Worm (Caenorhabditis elegans): ENCODE data around the gene ZK1086.2.

The ZK1086.2 gene

DNA sequence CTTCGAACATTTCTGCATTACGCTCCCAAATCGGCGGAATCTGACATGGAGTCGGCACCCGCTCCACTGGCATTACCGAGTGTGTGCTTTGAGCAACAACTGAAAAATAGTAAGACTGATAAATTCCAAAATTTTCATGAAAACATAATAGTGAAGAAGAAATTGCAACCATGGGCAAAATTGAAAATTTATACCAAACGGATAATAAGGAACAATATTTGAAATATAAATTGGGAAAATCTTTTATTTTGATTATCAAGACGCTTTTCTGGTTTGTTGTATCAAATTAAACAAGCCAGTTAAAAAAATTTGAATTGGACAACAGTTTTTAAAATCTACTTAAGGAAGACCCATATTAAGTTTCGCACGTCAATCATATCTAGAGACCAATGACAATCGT lies at the start of gene ZK1086.2:
Gene ZK1086.2 (minus strand): TSS at position 101 of the 400 bp plus-strand sequence.
- no peak for TF ChIP-seq ces-1 (GFP tag; optimal IDR thresholded peaks at IDR 0.05)
- TF ChIP-seq ceh-63 (GFP tag; optimal IDR thresholded peaks at IDR 0.05), result no peak
- no peak for TF ChIP-seq mab-9 (GFP tag; IDR thresholded peaks at IDR 0.05)
- TF ChIP-seq aha-1 (tag; optimal IDR thresholded peaks at IDR 0.05), result no peak

DNA sequence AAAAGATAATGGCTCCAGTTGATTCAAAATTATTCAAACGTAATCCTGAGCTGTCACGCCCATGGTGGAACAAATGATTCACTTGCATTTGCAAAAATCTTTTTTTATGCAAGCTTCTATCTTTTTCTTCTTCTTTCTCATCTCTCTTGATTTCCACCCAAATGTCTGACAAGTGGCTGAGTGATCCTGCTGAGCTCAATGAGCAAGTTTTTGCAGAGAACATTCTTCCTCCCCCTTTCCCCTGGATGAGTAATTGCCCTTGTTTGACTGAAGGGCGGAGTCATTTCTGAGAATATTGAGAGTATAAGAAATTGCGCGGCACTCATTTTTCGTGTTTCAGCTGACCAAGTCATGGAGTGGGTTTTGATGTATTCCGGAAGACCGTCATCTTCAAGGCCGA lies 47.9 kb upstream of the ZK1086.2 start, which contains the start of gene M03B6.1:
Gene M03B6.1 (plus strand): TSS at position 334 of the 400 bp plus-strand sequence.
- TF ChIP-seq ets-5 (GFP tag; IDR thresholded peaks at IDR 0.05) (no peak), ztf-11 (tag; optimal IDR thresholded peaks at IDR 0.05) (no peak), fkh-8 (tag; optimal IDR thresholded peaks at IDR 0.05) (peak; percentile 29), egl-13 (tag; optimal IDR thresholded peaks at IDR 0.05) (peak; percentile 31), lin-14 (GFP tag; optimal IDR thresholded peaks at IDR 0.05) (peak; percentile 60), nhr-71 (tag; optimal IDR thresholded peaks at IDR 0.05) (peak; percentile 10), dsc-1 (tag; optimal IDR thresholded peaks at IDR 0.05) (peak; percentile 61)

DNA sequence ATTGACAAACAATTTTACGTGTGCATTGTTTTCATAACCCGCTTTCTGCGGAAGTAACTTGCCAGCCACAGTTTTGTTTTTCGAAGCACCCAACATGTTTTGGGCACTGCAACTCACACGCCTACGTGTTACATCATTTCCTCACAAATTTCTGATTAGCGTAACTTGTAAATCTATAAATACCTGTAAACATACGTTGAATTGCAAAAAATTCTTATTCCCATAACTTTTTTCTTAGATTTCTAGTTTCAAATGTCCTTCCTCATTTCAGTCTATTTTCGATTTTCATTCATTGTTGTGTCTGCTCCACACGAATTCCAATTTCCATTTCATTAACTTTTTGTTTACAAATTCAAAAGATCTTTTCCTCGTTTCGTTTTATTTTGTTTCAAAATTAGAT lies 46.9 kb upstream of the ZK1086.2 start:
- no peak for TF ChIP-seq skn-1 (tag; optimal IDR thresholded peaks at IDR 0.05)
- no peak for TF ChIP-seq xbp-1 (tag; optimal IDR thresholded peaks at IDR 0.05)
- TF ChIP-seq alr-1 (tag; optimal IDR thresholded peaks at IDR 0.05; ENCODE audit: borderline replicate concordance), result no peak
- no peak for TF ChIP-seq nhr-77 (tag; optimal IDR thresholded peaks at IDR 0.05)

DNA sequence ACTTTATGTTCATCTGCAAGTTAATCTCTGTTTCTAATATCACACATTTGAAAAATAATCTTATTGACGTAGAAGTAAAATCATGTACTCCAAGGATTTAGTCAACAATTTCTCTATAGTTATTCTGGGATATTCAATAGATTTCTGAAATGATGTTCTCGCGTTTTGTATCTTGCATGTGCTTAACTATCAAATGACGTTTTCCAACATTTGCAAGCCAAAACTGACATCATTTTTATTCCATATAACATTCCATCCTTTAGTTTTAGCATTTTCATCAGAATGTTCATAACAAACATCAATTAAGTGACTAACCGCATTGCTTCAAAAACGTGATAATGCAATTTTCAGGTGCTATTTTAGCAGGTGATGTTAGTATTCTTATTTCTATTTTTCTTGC lies 44.6 kb upstream of the ZK1086.2 start:
- TF ChIP-seq dsc-1 (tag; optimal IDR thresholded peaks at IDR 0.05) (peak; percentile 81), fkh-8 (tag; optimal IDR thresholded peaks at IDR 0.05) (peak; percentile 65), hlh-4 (tag; optimal IDR thresholded peaks at IDR 0.05) (peak; percentile 31), nhr-77 (tag; optimal IDR thresholded peaks at IDR 0.05) (no peak), ceh-8 (GFP tag; optimal IDR thresholded peaks at IDR 0.05) (peak; percentile 5), nhr-71 (tag; optimal IDR thresholded peaks at IDR 0.05) (peak; percentile 17), pax-3 (tag; optimal IDR thresholded peaks at IDR 0.05) (peak; percentile 61), lin-15B (tag; optimal IDR thresholded peaks at IDR 0.05) (no peak)

DNA sequence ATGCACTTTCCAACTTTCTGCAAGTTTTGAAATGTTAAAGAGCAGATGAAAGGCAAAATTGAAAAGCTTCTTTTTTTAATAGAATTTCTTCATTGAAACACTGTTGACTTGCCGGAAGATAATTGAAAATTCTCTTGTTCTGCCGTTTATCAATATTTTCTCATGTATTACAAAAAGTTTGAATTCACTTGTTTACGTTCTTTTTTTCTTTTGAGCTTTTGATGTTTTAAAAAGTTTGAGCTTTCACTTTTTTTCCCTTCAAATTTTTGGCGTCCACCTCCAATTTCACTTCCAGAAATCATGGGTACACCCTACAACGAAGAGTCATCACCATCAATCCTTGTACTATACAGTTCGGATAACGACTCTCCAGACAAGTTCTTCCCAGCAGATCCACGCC lies 40.7 kb upstream of the ZK1086.2 start, which contains the start of gene F19D8.2:
Gene F19D8.2 (plus strand): TSS at position 301 of the 400 bp plus-strand sequence.
- TF ChIP-seq irx-1 (tag; optimal IDR thresholded peaks at IDR 0.05) (no peak), F16B12.6 (tag; optimal IDR thresholded peaks at IDR 0.05) (no peak)

DNA sequence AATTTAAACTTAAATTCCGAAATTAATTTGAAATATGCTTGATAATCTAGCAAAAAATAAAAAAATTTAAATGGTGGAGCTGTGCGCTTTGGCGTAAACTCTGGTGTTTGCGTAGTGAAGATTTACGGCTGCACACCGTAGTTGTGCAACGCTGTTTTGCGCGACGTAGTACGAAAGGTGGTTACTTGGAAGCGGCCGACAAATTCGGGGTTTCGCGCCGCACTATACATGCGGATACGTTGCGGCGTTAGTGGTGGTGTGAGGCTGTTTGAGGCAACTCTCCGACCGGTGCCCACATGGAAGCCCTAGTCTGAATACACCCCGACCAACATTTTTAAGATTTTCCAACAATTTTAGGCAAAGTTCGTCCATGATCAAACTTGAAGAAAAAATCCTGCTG lies 40.0 kb upstream of the ZK1086.2 start:
- TF ChIP-seq ztf-11 (tag; optimal IDR thresholded peaks at IDR 0.05), result no peak
- TF ChIP-seq elt-2 (tag; optimal IDR thresholded peaks at IDR 0.05), result no peak
- no peak for TF ChIP-seq nhr-84 (tag; optimal IDR thresholded peaks at IDR 0.05)
- TF ChIP-seq snpc-4 (tag; optimal IDR thresholded peaks at IDR 0.05), result peak; percentile 63

DNA sequence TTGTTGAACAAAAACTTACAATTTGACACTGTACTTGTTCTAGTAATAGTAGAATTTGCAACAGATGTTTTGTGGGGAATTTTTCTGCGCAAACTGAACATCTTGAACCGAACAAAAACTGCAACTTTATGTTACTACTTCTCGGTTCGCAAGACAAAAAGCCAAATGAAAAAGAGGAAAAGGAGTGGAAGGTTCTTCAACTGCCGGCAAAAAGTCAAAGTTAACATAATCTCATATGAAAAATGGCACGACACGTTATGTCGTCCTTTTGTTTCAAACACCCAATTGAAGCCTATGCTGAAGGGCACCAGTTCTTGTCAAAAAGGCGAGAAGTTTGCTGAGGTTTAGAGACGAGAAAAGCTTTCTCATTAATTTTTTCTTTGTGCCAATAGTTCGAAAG lies 30.1 kb upstream of the ZK1086.2 start, which contains the start of gene twk-23:
Gene twk-23 (minus strand): TSS at position 101 of the 400 bp plus-strand sequence.
- TF ChIP-seq egl-27 (tag; optimal IDR thresholded peaks at IDR 0.05) (no peak), mef-2 (tag; optimal IDR thresholded peaks at IDR 0.05) (no peak), efl-1 (optimal IDR thresholded peaks at IDR 0.05) (no peak), efl-1 (GFP tag; optimal IDR thresholded peaks at IDR 0.05 in 1 of 2) (peak in 1 of 2 experiments; percentile 16), nhr-90 (tag; optimal IDR thresholded peaks at IDR 0.05; ENCODE audit: poor library complexity) (no peak), fos-1 (tag; optimal IDR thresholded peaks at IDR 0.05) (no peak)

Measured in whole organism, L1 larva.